Worm (Caenorhabditis elegans): ENCODE measurements around the gene K05F1.9.

Gene K05F1.9

DNA sequence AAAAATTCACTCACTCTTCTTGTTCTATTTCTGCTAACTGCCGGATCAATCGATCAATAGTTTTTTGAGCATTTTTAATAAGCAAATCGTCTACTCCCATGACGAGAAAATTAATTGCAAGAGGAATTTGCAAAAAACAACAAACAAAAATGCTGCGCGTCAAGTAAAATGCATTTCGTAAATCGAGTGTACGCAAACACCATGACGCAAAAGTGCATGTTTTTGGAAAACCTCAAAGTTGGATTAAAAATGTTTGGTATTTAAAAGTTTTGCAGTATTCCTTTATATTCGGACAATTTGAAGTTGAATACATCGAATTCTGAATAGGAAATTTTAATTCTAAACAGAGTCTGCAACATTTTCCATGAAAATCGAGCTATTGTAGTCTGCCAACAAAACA is 38.3 kb upstream of the K05F1.9 start, which contains the start of gene ZK1248.19:
Gene ZK1248.19 (minus strand): TSS at position 188 of the 400 bp plus-strand sequence.
- TF ChIP-seq sox-4 (tag; optimal IDR thresholded peaks at IDR 0.05) (no peak), nfya-1 (tag; optimal IDR thresholded peaks at IDR 0.05) (peak; percentile 28), unc-86 (tag; optimal IDR thresholded peaks at IDR 0.05) (no peak), ceh-45 (GFP tag; IDR thresholded peaks at IDR 0.05) (no peak), fkh-6 (tag; optimal IDR thresholded peaks at IDR 0.05) (no peak)

DNA sequence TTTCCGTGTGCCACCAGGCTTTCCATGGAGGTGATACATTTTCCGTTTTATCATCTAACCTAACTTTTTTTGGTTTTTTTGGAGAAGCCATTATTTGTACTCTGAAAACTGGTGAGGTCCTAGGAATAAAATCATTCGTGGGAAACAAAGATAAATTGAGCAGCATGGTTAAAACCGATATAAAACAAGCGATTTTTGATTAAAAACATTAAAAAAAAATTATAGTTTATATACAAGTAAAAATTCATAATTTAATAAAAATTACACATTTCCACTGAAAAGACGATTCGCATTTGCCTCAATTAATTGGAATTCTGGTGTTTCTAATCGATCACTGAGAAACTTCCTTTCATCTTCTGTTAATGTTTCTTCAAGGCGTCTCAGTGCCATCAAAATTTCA is 37.5 kb upstream of the K05F1.9 start, which contains the start of gene ZK1248.15:
Gene ZK1248.15 (minus strand): TSS at position 101 of the 400 bp plus-strand sequence.
- TF ChIP-seq nhr-232 (tag; optimal IDR thresholded peaks at IDR 0.05) (no peak), unc-3 (GFP tag; conservative IDR thresholded peaks at IDR 0.05) (no peak), unc-3 (tag; optimal IDR thresholded peaks at IDR 0.05) (no peak), Y22D7AL.16 (tag; optimal IDR thresholded peaks at IDR 0.05) (no peak), pat-9 (tag; optimal IDR thresholded peaks at IDR 0.05) (no peak), ceh-45 (GFP tag; IDR thresholded peaks at IDR 0.05) (no peak), eyg-1 (tag; optimal IDR thresholded peaks at IDR 0.05) (no peak), zip-5 (tag; optimal IDR thresholded peaks at IDR 0.05) (no peak)

DNA sequence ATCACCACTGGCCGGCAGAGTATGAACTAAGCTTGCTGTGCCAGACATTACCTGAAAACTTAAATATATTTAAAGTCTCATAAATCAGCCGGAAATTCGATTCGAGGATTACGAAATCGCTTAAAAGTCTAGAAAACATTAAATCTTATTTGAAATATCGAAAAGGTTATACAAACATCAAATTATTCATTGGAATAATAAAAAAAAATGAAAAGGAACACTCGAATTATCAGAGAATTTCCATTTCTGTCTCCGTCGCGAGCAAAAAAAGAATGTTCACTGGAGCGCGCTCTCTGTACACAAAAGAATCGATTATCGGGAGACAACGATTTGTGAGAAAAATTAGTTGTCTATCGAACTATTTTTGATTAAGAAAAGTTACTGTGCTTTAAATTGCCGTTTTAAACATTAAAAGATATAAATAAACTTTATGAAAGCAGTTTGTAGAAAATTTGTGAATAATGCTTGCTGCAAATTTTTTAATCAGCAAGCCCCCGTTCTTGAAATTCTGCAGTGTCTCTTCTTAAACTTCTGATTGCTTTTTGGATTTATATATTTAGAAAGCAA is 35.3 kb upstream of the K05F1.9 start, which contains the start of gene fzo-1:
Gene fzo-1 (minus strand): TSS at position 51 of the 567 bp plus-strand sequence.
- TF ChIP-seq hlh-13 (GFP tag; optimal IDR thresholded peaks at IDR 0.05) (no peak), Y22D7AL.16 (tag; optimal IDR thresholded peaks at IDR 0.05) (no peak), tbx-2 (tag; optimal IDR thresholded peaks at IDR 0.05) (peak; percentile 95), pha-2 (tag; optimal IDR thresholded peaks at IDR 0.05) (peak; percentile 54), hlh-6 (tag; optimal IDR thresholded peaks at IDR 0.05) (no peak), che-1 (tag; optimal IDR thresholded peaks at IDR 0.05) (no peak), dve-1 (tag; optimal IDR thresholded peaks at IDR 0.05) (no peak), lin-11 (tag; optimal IDR thresholded peaks at IDR 0.05) (no peak), unc-3 (GFP tag; conservative IDR thresholded peaks at IDR 0.05) (no peak), unc-3 (tag; optimal IDR thresholded peaks at IDR 0.05) (peak; percentile 74), ets-4 (tag; optimal IDR thresholded peaks at IDR 0.05) (peak; percentile 92), C08G9.2 (tag; optimal IDR thresholded peaks at IDR 0.05) (peak; percentile 90), ceh-30 (tag; optimal IDR thresholded peaks at IDR 0.05) (no peak), ceh-18 (tag; optimal IDR thresholded peaks at IDR 0.05) (peak; percentile 28), pqm-1 (tag; optimal IDR thresholded peaks at IDR 0.05) (peak; percentile 74), ceh-14 (tag; optimal IDR thresholded peaks at IDR 0.05) (peak; percentile 88), hlh-15 (tag; optimal IDR thresholded peaks at IDR 0.05) (peak; percentile 60), ceh-2 (tag; optimal IDR thresholded peaks at IDR 0.05) (peak; percentile 97), ceh-45 (GFP tag; IDR thresholded peaks at IDR 0.05) (no peak), unc-55 (GFP tag; optimal IDR thresholded peaks at IDR 0.05) (no peak), nfya-1 (tag; optimal IDR thresholded peaks at IDR 0.05) (no peak), rnt-1 (tag; optimal IDR thresholded peaks at IDR 0.05) (peak; percentile 59), K02D7.2 (tag; optimal IDR thresholded peaks at IDR 0.05) (no peak), lim-6 (tag; optimal IDR thresholded peaks at IDR 0.05) (peak; percentile 86), ceh-48 (tag; optimal IDR thresholded peaks at IDR 0.05) (peak; percentile 23), sox-4 (tag; optimal IDR thresholded peaks at IDR 0.05) (no peak), ahr-1 (tag; optimal IDR thresholded peaks at IDR 0.05) (peak; percentile 81), zip-5 (tag; optimal IDR thresholded peaks at IDR 0.05) (peak; percentile 96), madf-2 (tag; optimal IDR thresholded peaks at IDR 0.05) (no peak), ceh-9 (tag; optimal IDR thresholded peaks at IDR 0.05) (no peak), ceh-31 (tag; optimal IDR thresholded peaks at IDR 0.05) (peak; percentile 99), hlh-30 (tag; optimal IDR thresholded peaks at IDR 0.05; ENCODE audit: insufficient read depth) (no peak), fkh-10 (GFP tag; optimal IDR thresholded peaks at IDR 0.05) (no peak), odd-2 (tag; optimal IDR thresholded peaks at IDR 0.05) (no peak), ama-1 (optimal IDR thresholded peaks at IDR 0.05) (no peak), ref-2 (tag; optimal IDR thresholded peaks at IDR 0.05) (peak; percentile 91), ceh-6 (GFP tag; optimal IDR thresholded peaks at IDR 0.05) (no peak), hlh-8 (tag; optimal IDR thresholded peaks at IDR 0.05) (peak; percentile 92), sox-2 (GFP tag; IDR thresholded peaks at IDR 0.05) (no peak), F13H6.1 (tag; optimal IDR thresholded peaks at IDR 0.05) (peak; percentile 80), ceh-24 (tag; optimal IDR thresholded peaks at IDR 0.05) (peak; percentile 35), T23F11.4 (GFP tag; optimal IDR thresholded peaks at IDR 0.05) (no peak), unc-86 (tag; optimal IDR thresholded peaks at IDR 0.05) (peak; percentile 15), elt-2 (tag; optimal IDR thresholded peaks at IDR 0.05) (peak; percentile 97)

Data from whole organism, late embryonic.